Worm (Caenorhabditis elegans) whole organism, young adult: Measurements from ENCODE around the gene pals-16.
A peak's percentile ranks its signal among the peaks of the same experiment; 100 is the strongest.

Experiments used
- aptf-2 ChIP-seq: fragments of 200-800 bp; sonication (Bioruptor generic); conservative IDR thresholded peaks from 2 replicates; pipeline ENCODE4 v1.3.6; 2022; ENCODE audit warnings: missing genetic modification reagents, missing genetic modification characterization, missing compliant biosample characterization
- dpff-1 ChIP-seq: sonication (generic microtip); optimal IDR thresholded peaks from 2 replicates; lab custom pipeline; 2017; ENCODE audit warnings: mild to moderate bottlenecking, missing genetic modification characterization, missing compliant biosample characterization
- egl-44 ChIP-seq: fragments of 200-800 bp; sonication (Bioruptor generic); IDR thresholded peaks from 2 replicates; pipeline ENCODE4 v1.3.6; 2022; ENCODE audit warnings: missing genetic modification reagents, missing genetic modification characterization, missing compliant biosample characterization
- egrh-3 ChIP-seq: fragments of 200-800 bp; sonication (Bioruptor generic); IDR thresholded peaks from 2 replicates; pipeline ENCODE4 v1.3.6; 2022; ENCODE audit warnings: missing genetic modification reagents, missing genetic modification characterization, missing compliant biosample characterization
- lsl-1 ChIP-seq: fragments of 200-800 bp; sonication (Bioruptor generic); optimal IDR thresholded peaks from 2 replicates; lab custom pipeline; 2018; ENCODE audit warnings: mild to moderate bottlenecking, missing genetic modification characterization, moderate library complexity, missing compliant biosample characterization
- mcd-1 ChIP-seq: fragments of 200-800 bp; sonication (Bioruptor generic); IDR thresholded peaks from 2 replicates; pipeline ENCODE4 v1.3.6; 2022; ENCODE audit warnings: missing genetic modification reagents, missing genetic modification characterization, missing compliant biosample characterization
- sdz-38 ChIP-seq: sonication (generic microtip); optimal IDR thresholded peaks from 2 replicates; lab custom pipeline; 2016; ENCODE audit warnings: missing genotype, missing genetic modification characterization, missing compliant biosample characterization
- tbp1 ChIP-seq: fragments of 200-800 bp; sonication (Bioruptor generic); optimal IDR thresholded peaks from 2 replicates; lab custom pipeline; 2018; ENCODE audit warnings: mild to moderate bottlenecking, missing genetic modification characterization, missing compliant biosample characterization
- zfh-2 ChIP-seq: fragments of 200-800 bp; sonication (Bioruptor generic); conservative IDR thresholded peaks from 2 replicates; pipeline ENCODE4 v1.3.6; 2022; ENCODE audit warnings: missing genetic modification reagents, missing genetic modification characterization, missing compliant biosample characterization
- ztf-6 ChIP-seq: fragments of 200-800 bp; sonication (Bioruptor generic); IDR thresholded peaks from 2 replicates; pipeline ENCODE4 v1.3.6; 2022; ENCODE audit warnings: missing genetic modification reagents, missing genetic modification characterization, missing compliant biosample characterization

The pals-16 gene

DNA sequence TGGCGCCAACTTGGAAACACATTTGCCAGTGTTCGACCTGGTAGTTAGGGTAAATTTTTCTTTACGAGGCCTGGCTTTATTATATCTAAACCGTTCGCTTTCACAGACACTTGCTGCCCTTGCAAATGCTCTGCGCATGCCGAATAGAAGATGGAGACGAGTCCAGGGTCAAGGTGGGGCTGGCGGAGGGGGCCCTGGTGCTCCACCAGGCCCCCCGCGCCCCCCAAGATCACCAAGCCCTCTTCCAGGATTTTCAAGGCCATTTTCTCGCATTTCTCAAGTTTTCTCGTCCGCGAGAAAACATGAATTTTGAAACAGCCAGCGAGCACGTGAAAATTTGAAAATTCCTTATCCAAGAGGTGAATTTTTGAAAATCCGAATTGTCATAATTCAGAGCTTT is 39.8 kb downstream of the pals-16 start:
- TF ChIP-seq zfh-2 (GFP tag; lab: Robert Waterston, UW) (peak; percentile 79), lsl-1 (GFP tag; lab: Kevin White, UChicago) (no peak), aptf-2 (GFP tag; lab: Robert Waterston, UW) (no peak), egrh-3 (peak; percentile 68; the same call in 1 of the 2 replicates), egl-44 (GFP tag; lab: Robert Waterston, UW) (no peak), mcd-1 (0 out of 2 replicates have a peak, but pooled peaks have one; percentile 15), tbp1 (GFP tag; lab: Kevin White, UChicago) (no peak), sdz-38 (tag; lab: Kevin White, UChicago) (no peak), dpff-1 (tag; lab: Kevin White, UChicago) (no peak)

DNA sequence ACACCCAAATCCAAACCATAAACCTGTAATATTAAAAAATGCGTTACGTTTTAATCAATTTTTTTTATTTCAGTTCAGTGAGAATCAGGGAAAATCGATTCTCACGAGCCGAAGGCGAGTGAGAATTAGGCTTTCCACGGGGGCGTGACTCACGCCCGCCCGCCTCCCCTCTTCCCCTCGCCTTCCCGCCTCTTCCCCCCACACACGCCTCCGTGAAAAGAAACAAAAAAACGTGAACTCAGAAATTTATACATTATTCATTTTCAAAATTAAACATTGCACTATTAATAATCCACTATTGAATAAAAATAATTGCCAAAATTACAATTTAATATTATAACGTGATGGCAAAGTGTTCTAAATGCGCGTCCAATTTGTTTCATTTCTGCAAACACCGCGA is 47.0 kb downstream of the pals-16 start:
- TF ChIP-seq ztf-6 (no peak), zfh-2 (GFP tag; lab: Robert Waterston, UW) (peak; percentile 65; the same call in 1 of the 2 replicates)
